Worm (Caenorhabditis elegans) whole organism, L3 larva: ENCODE measurements around the gene F26F12.5.

ENCODE experiments used
- ama-1 ChIP-seq: fragments of 150-350 bp; optimal IDR thresholded peaks from 2 replicates; lab custom pipeline; 2018
- ceh-9 ChIP-seq: sonication (generic microtip); optimal IDR thresholded peaks from 2 replicates; lab custom pipeline; 2018; ENCODE audit warnings: missing biosample characterization, missing genetic modification characterization
- daf-12 ChIP-seq: fragments of 150-350 bp; optimal IDR thresholded peaks from 2 replicates; lab custom pipeline; 2014; ENCODE audit warnings: missing biosample characterization, missing genetic modification reagents, missing genetic modification characterization
- jun-1 ChIP-seq: fragments of 150-350 bp; optimal IDR thresholded peaks from 2 replicates; lab custom pipeline; 2014; ENCODE audit warnings: missing biosample characterization, missing genetic modification reagents, missing genetic modification characterization
- lsy-12 ChIP-seq: sonication (generic microtip); optimal IDR thresholded peaks from 2 replicates; lab custom pipeline; 2016; ENCODE audit warnings: mild to moderate bottlenecking, missing genetic modification characterization, missing compliant biosample characterization
- nhr-12 ChIP-seq: fragments of 150-350 bp; optimal IDR thresholded peaks from 2 replicates; lab custom pipeline; 2014; ENCODE audit warnings: missing biosample characterization, missing genetic modification characterization
- pqm-1 ChIP-seq: fragments of 150-350 bp; optimal IDR thresholded peaks from 2 replicates; lab custom pipeline; 2017; ENCODE audit warnings: missing biosample characterization, missing genetic modification characterization, inconsistent platforms
- skn-1 ChIP-seq: fragments of 150-350 bp; optimal IDR thresholded peaks from 2 replicates; lab custom pipeline; 2014; ENCODE audit warnings: missing biosample characterization, missing genetic modification characterization
- snpc-4 ChIP-seq: fragments of 150-350 bp; optimal IDR thresholded peaks from 2 replicates; lab custom pipeline; 2014; ENCODE audit warnings: missing biosample characterization, missing genetic modification characterization
- unc-62 ChIP-seq: fragments of 150-350 bp; sonication (generic microtip); optimal IDR thresholded peaks from 4 replicates; lab custom pipeline; 2014; ENCODE audit warnings: missing biosample characterization, missing genetic modification reagents, missing genetic modification characterization
- zag-1 ChIP-seq: fragments of 150-350 bp; optimal IDR thresholded peaks from 2 replicates; lab custom pipeline; 2014; ENCODE audit warnings: missing biosample characterization, missing genetic modification characterization
- ztf-11 ChIP-seq: fragments of 150-350 bp; optimal IDR thresholded peaks from 2 replicates; lab custom pipeline; 2014; ENCODE audit warnings: missing biosample characterization, missing genetic modification characterization

DNA sequence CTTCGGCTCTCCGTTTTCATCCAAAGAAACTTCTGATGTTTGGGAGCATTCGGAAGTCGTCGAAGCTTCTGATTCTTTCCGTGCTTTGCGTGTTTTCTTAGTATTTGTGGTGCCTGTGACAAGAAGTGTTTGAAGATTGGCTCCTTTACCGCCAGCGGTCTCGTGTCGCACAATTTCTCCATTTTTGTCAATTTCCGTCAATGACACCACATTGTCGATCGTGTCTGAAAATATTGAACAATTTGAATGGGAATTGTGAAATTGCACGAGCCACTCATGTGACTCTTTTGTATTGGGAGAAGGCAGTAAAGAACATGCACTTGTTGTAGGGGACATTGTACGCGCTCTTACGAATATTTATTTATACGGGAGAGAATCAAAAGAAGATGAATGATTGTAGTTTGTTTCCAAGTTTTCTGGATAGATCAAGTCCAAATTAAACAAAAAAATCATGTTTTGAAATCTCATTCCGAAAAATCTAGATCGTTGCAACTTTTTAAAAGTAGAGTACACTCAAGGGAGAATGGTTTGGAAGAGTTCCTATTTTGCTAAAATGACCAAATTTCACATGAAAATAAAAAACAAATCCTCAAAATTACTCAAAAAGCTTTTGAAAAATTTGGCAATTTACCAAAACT, 22.4 kb downstream of the F26F12.5 start:
- TF ChIP-seq unc-62 (GFP tag; lab: Kevin White, UChicago) (no peak), zag-1 (tag; lab: Kevin White, UChicago) (no peak), skn-1 (tag; lab: Kevin White, UChicago) (no peak), nhr-12 (tag; lab: Kevin White, UChicago) (no peak), ceh-9 (tag; lab: Kevin White, UChicago) (no peak), ama-1 (lab: Kevin White, UChicago) (peak; percentile 74), snpc-4 (no peak), pqm-1 (tag; lab: Kevin White, UChicago) (peak; percentile 70), ztf-11 (tag; lab: Kevin White, UChicago) (no peak), jun-1 (tag; lab: Kevin White, UChicago) (no peak), lsy-12 (tag; lab: Kevin White, UChicago) (no peak), daf-12 (tag; lab: Kevin White, UChicago) (no peak)
